Worm (Caenorhabditis elegans): Measurements from ENCODE around the gene C27F2.7.

- TF ChIP-seq Y105C5A.15 (GFP tag; IDR thresholded peaks at IDR 0.05) = no peak
- TF ChIP-seq nhr-25 (tag; optimal IDR thresholded peaks at IDR 0.05; ENCODE audit: borderline replicate concordance, insufficient read depth) = no peak
- TF ChIP-seq madf-9 (GFP tag; conservative IDR thresholded peaks at IDR 0.05) = no peak
Observed at ce11 chrIII:4951210-4951609, 33.1 kb downstream of the C27F2.7 start.

Measured in whole organism, L4 larva.